Fruit fly (Drosophila melanogaster) whole organism: ENCODE measurements around the gene CG32344.

ENCODE experiments used
- CG8478 ChIP-seq: fragments of >200 bp; optimal IDR thresholded peaks from 2 replicates; lab custom pipeline; 2018; ENCODE audit warnings: inconsistent platforms
- Dll ChIP-seq: fragments of >200 bp; optimal IDR thresholded peaks from 2 replicates; lab custom pipeline; 2017
- EcR ChIP-seq, 2 experiments: fragments of >200 bp; optimal IDR thresholded peaks; 2 replicates each; lab custom pipeline; 2017; ENCODE audit warnings: missing biosample characterization in 2 of 2, missing genetic modification characterization in 2 of 2, missing genetic modification reagents in 2 of 2
- pan ChIP-seq: fragments of >200 bp; optimal IDR thresholded peaks from 2 replicates; lab custom pipeline; 2017
- psq ChIP-seq: fragments of >200 bp; optimal IDR thresholded peaks from 2 replicates; lab custom pipeline; 2017
- usp ChIP-seq: fragments of >200 bp; optimal IDR thresholded peaks from 2 replicates; lab custom pipeline; 2017; ENCODE audit warnings: missing biosample characterization, missing genetic modification characterization, mixed read lengths

CG32344 gene

DNA sequence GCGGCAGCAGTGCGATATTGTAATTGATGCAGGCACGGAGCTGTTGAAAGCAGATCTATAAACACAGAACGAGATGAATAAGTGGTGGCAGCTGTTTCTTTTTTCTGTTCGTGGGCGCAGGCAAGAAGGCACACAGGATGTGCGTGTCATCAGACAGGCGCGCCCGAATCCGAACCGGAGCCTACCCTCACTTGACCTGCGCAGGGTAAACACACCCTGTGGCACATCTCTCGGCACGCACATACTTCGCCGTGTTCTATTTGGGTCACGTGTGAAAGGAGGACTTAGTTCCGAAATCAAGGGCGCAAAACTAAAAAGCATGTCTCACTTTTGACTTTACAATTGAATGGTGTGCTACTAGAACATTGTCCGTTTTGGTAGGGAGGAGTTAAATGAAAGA is 3.0 kb downstream of the CG32344 start:
- no peak for TF ChIP-seq Dll
- no peak for TF ChIP-seq psq
- TF ChIP-seq CG8478 = no peak
- no peak for TF ChIP-seq EcR (GFP tag; optimal IDR thresholded peaks at IDR 0.05; lab: Kevin White, UChicago)
- no peak for TF ChIP-seq pan
- no peak for TF ChIP-seq usp (GFP tag; lab: Kevin White, UChicago)

DNA sequence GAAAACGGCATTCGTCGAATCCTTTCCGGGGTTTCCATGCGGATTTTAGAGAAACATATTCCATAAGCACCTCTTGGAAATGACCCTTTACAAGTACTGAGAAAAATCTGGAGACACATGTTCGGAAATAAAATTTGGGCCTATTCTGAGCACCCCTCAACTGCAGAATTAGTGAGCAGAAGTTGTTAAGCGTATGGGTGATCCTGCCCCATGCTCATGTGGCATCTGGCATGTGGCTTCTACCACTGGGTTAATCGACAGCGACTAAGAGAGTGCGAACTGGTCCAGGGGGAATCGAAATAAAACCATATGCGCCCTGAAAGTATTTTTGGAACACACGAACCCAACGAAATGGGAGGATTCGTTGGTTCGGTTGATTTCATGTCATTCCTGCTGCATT is 3.7 kb downstream of the CG32344 start:
- TF ChIP-seq psq (no peak), pan (no peak), usp (GFP tag; lab: Kevin White, UChicago) (no peak), EcR (GFP tag; optimal IDR thresholded peaks at IDR 0.05; lab: Kevin White, UChicago) (no peak), CG8478 (no peak), Dll (no peak)

DNA sequence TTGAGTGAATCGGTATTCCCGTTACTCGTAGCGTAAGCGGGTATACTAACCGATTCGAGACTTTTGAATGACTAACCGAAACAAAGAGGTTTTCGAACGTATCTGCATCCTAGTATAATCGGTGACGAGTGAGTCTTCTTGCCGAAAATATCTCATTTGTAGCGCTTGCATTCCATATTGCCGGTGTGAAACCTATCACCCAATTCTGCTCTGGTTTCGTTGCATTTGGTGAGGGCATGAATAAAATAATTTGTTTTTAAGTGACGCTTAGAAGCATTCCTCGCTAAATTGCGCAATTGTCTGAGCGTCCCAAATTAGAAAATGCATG is 4.5 kb downstream of the CG32344 start:
- no peak for TF ChIP-seq psq
- TF ChIP-seq CG8478 = no peak
- TF ChIP-seq Dll = no peak
- TF ChIP-seq usp (GFP tag; lab: Kevin White, UChicago) = no peak
- no peak for TF ChIP-seq EcR (GFP tag; optimal IDR thresholded peaks at IDR 0.05; lab: Kevin White, UChicago)
- TF ChIP-seq pan = no peak

DNA sequence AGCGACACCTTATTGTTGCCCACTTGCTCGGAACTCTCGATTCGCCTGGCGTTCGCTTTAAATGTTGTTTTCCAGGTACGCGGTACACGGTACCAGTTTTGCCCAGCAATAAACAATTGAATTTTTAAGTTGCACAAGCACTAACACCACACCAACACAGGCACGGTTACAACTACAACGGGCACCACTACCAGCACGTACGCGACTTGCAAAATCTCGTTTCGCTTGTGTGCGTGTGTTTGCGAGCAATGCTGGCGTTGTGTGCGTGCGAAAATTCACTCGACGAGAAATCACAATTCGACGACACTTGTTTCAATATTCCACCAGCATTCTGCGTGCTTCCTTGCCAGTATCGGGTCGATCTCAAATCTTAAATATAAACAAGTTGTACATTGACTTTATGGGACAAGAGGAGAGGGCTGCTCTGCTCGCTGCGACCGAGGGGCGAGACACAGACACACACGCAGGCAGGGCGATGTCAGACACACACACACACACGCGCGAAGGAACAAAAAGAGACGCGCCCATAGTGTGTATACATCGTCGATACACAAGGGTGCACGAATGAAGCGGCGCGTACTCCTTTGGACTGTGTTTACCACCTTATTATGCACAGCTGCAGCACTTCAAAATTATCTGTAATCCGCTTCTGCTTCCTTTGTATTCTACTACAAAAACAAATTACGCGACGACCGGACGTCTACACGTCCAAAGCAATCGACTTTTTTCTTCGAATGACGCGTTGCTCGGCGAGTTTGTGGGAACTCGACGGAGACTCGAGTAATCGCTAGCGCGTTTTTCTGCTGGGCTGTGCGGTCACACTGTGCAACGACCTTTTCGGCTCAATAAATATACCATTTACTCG is 5.1 kb downstream of the CG32344 start, which contains the start of gene fwd:
TSS of gene fwd (minus strand) at position 740 of the 865 bp plus-strand sequence.
- TF ChIP-seq EcR (GFP tag; optimal IDR thresholded peaks at IDR 0.05; lab: Kevin White, UChicago) (no peak), psq (no peak), CG8478 (peak; percentile 88)

DNA sequence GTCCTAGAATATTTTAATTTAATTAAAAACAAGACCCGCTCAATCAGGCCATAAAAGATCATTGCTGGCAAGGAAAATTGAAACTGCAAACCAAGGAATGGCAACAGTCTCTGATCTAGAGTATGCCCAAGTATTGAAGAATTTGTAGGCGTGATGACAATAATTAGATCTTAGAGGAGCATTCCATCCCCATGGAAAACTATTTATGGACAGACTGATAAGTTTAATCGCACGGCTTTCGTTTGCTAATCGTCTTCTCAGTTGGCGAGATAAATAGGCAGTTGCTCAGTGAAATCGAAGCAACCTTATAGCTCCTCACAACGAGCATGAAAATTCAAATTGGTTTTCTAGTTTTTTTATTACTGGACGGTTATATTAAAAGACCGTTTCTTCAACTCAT is 7.7 kb downstream of the CG32344 start, which contains the start of gene ddbt:
TSS of gene ddbt (plus strand) at position 301 of the 400 bp plus-strand sequence.
- TF ChIP-seq usp (GFP tag; lab: Kevin White, UChicago) (no peak), Dll (no peak), CG8478 (no peak), EcR (GFP tag; optimal IDR thresholded peaks at IDR 0.05; lab: Kevin White, UChicago) (no peak), psq (no peak), pan (no peak)

DNA sequence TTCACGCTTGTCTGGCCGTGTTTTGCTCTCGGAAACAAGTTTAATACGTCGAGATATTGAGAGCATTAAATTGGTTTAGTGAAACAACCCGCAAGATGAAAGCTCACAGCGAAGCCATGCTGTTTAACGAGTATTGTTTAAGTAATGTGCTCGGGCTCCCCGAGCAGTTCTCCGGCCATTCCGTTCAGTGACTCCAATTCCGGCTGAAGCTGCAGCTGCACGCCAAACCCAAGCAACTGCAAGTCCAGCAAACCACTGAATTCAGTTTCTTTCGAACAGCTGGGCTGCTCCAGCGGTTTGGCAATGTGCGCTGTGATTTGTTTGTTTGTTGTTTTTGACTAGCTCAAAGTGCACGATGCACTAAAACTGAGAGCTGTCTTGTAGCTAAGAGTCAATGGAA is 9.4 kb downstream of the CG32344 start:
- TF ChIP-seq Dll (no peak), psq (no peak), usp (GFP tag; lab: Kevin White, UChicago) (no peak), pan (no peak), EcR (GFP tag; optimal IDR thresholded peaks at IDR 0.05; lab: Kevin White, UChicago) (no peak), CG8478 (no peak)

DNA sequence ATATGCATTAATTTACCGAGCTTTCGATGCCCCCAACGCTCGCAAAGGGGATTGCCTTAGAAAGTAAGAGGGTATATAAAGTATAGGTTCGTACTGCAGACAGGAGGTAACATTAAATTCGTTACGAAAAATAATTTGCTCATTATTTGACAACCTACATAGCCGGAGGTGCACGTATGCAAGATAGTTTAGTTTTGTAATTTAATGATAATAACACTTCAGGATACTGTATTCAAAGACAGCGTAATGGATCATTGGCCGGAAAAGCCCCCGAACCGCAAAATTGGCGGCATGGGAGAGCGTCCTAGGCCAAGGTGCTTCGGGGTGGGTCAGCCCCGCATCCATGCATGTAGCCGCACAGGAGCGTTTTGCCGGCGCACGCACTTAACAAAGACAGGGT is 12.2 kb downstream of the CG32344 start:
- TF ChIP-seq CG8478 = no peak

DNA sequence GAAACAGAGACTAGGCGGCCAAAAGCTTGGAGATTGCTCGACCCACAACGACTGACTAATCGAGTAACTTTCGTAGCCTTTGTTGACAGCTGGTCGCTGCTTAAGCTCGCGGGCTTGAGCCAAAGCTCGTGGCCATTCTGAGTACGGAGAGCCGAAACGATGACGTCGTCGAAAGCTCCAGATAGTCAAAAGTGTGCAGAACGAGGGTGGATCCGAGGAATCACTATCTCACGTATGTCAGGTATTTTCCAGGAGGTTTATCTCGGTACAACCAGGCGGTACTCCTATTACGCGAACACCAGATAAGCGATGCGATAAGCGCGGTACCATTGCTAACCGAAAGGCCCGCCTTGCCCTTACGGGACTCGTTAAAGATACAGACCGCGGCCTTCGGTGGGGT is 12.9 kb downstream of the CG32344 start:
- TF ChIP-seq usp (GFP tag; lab: Kevin White, UChicago) (no peak), pan (no peak), psq (no peak), CG8478 (no peak), EcR (GFP tag; optimal IDR thresholded peaks at IDR 0.05; lab: Kevin White, UChicago) (no peak), Dll (no peak)

DNA sequence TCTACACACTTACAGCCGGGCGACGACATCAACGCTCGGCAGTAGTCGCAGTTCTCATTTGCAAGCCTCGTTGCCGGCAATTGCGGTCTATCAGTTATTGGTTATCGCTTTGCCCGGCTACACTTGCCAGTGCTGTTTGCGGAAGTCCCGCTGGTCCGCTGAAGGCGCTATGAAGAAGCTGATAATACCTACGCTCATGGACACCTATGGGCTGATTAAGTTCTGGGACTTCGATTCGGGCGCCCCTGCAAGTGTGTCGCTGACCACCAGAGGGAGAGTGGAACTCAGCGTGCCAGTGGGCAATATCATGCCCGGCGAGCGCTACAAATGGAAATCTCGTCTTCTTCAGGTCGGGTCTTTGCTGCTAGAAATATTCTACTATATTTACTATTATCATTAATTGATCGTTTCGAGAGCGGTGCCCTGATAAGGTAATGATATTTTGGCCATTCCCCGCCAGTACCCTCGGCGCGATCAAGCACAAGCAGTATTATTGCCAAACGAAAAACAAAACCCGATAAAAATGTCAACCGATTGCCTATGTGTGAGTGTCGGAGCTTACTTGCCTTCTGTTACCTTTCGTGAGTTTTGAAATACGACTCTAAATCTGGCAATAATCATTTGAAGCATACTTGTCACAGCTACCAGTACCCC is 24.4 kb downstream of the CG32344 start:
- TF ChIP-seq usp (GFP tag; lab: Kevin White, UChicago) (no peak), pan (no peak), psq (no peak), EcR (GFP tag; optimal IDR thresholded peaks at IDR 0.05; lab: Kevin White, UChicago) (no peak), CG8478 (no peak), Dll (no peak)

DNA sequence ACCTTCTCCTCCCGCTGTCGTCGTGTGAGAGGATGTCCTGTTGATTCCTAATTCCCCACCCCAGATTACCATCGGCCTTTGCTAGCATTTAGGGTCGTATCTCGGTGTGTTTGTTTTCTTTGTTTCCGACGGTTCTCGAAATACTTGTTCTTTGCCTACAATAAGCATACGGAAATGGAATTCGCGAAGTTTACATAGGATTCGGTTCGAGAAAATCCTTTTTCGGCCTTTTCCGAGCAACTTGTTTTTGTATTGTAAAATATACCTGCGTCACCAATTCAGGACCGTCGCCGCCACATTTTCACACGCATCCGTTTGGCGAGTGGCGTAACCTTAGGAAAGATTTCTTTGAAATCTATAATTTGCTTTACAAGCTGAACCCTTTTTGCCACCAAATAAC is 26.1 kb downstream of the CG32344 start:
- TF ChIP-seq Dll (no peak), CG8478 (no peak), EcR (GFP tag; optimal IDR thresholded peaks at IDR 0.05; lab: Kevin White, UChicago) (no peak), pan (no peak), usp (GFP tag; lab: Kevin White, UChicago) (no peak), psq (no peak)

DNA sequence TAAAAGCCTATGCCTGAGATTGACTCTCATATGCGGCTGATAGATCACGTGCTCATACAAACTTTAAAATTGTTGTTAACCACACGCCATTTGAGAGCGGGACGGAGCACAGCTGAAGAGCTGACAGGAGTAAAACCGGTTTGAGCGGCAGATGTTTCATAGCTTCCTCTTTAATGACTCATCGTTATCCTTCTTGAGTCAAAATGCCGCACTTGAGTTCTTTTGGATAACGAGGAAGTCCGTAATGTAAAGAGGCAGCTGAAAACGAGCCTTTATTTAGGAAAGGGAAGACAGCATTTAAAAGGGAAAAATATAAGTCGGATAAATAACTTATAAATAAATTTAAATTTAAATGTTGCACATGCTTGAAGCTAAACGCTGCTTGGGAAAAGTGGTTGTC is 27.3 kb downstream of the CG32344 start:
- TF ChIP-seq psq (no peak), usp (GFP tag; lab: Kevin White, UChicago) (no peak), CG8478 (no peak), pan (no peak), Dll (no peak), EcR (GFP tag; optimal IDR thresholded peaks at IDR 0.05; lab: Kevin White, UChicago) (no peak)

DNA sequence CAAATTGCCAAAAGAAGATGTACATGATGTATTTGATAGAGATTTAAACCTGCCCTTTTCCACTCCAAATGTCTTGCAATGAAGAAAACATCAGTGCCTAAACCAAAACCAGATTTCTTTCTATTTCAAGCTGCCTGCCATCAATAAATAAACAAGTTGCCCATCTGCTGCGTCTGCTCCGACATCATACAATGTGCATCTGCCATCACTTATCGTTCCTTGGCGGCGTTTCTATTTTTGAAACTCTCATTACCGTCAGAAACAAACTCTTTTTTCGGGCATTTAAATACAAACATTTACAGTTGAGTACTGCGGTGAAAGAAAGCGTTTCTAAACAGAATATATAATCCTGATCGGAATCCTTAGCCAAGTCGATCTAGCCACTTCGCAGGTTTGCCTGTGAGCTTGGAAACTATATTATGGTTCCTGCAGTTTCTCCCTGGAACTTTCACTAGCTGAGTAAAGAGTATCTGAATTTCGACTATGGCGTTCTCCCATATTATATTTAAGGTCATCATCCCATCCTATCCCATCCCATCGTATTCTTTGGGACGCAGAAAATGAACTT is 29.6 kb downstream of the CG32344 start:
- TF ChIP-seq usp (GFP tag; lab: Kevin White, UChicago) (no peak), EcR (GFP tag; optimal IDR thresholded peaks at IDR 0.05; lab: Kevin White, UChicago) (no peak), pan (no peak), psq (no peak), CG8478 (no peak), Dll (no peak)

DNA sequence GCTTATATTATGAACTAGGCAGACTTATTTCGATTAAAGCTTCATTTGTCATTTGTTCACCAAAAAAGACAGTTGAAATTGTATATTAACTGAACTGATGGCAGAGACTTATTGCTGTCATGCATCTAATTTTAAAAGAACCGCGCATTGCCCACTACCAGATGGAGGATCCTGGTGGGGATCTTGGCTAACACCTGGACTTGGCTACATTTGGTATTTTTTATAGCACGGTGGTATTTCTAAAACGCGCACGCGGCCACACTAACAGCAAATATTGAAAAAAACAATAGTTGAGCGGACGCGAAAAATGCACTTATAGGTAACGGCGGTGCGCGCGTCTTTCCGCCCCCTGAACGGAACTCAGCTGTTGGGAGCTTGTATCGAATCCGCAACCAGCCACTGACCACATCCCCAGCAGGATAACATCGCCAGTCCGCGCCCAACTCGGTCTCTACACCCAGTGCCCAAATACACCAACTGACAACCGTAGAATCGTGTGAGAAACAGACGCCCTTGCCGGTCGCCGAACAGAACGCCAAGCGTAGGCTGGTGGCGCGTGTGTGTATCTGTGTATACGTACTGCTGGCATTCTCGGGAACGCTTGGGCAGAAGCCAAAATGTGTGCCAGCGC is 32.3 kb downstream of the CG32344 start:
- TF ChIP-seq CG8478 = no peak
- no peak for TF ChIP-seq pan
- TF ChIP-seq psq = no peak
- no peak for TF ChIP-seq EcR (GFP tag; optimal IDR thresholded peaks at IDR 0.05; lab: Kevin White, UChicago)
- TF ChIP-seq Dll = no peak
- no peak for TF ChIP-seq usp (GFP tag; lab: Kevin White, UChicago)
